Worm (Caenorhabditis elegans): ENCODE measurements around the gene lev-9.

Gene lev-9

DNA sequence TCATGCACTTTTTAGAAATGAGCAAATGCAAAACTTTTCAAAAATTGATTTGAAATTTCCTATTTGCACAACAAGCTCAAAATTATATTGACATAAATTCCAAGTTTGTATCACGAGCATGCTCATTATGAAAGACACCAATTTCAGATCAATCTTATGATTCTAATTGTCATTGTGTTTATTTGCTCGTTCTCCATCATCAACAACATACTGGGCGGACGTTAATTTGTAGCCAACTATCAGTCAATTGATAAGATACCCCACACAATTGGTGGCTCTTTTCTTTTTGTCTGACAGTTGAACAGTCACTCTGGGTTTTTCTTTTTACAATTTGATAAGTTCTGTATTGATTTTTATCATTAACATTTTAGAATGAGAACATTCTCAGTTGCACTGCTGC is 19.8 kb downstream of the lev-9 start, which contains the start of gene lro-1 (continued):
- TF ChIP-seq ces-1 (GFP tag; optimal IDR thresholded peaks at IDR 0.05) (no peak), T26A8.4 (GFP tag; IDR thresholded peaks at IDR 0.05) (0 out of 2 replicates have a peak, but pooled peaks have one; percentile 11), Y5F2A.4 (GFP tag; optimal IDR thresholded peaks at IDR 0.05) (no peak), ama-1 (optimal IDR thresholded peaks at IDR 0.05) (no peak), T20F7.1 (GFP tag; optimal IDR thresholded peaks at IDR 0.05) (peak; percentile 56), lim-7 (GFP tag; IDR thresholded peaks at IDR 0.05) (no peak), dmd-6 (GFP tag; IDR thresholded peaks at IDR 0.05) (peak; percentile 90), lir-3 (tag; optimal IDR thresholded peaks at IDR 0.05) (no peak), D1046.2 (GFP tag; IDR thresholded peaks at IDR 0.05) (no peak), aha-1 (tag) (peak; percentile 10), duxl-1 (tag; optimal IDR thresholded peaks at IDR 0.05; ENCODE audit: poor library complexity) (no peak), daf-19 (GFP tag; conservative IDR thresholded peaks at IDR 0.05) (no peak), set-16 (GFP tag; IDR thresholded peaks at IDR 0.05) (no peak), nhr-237 (tag; optimal IDR thresholded peaks at IDR 0.05) (no peak), nhr-76 (tag; optimal IDR thresholded peaks at IDR 0.05) (no peak), Y75B8A.6 (GFP tag; IDR thresholded peaks at IDR 0.05) (no peak), attf-4 (tag; optimal IDR thresholded peaks at IDR 0.05) (no peak), ceh-32 (tag; optimal IDR thresholded peaks at IDR 0.05; ENCODE audit: poor library complexity) (no peak), zip-2 (tag; optimal IDR thresholded peaks at IDR 0.05) (no peak), nhr-48 (tag; optimal IDR thresholded peaks at IDR 0.05) (peak; percentile 54), nhr-6 (tag; optimal IDR thresholded peaks at IDR 0.05) (no peak), ZK546.5 (tag; optimal IDR thresholded peaks at IDR 0.05) (no peak), hlh-30 (tag; optimal IDR thresholded peaks at IDR 0.05; ENCODE audit: insufficient read depth) (peak; percentile 76), mdt-29 (GFP tag; IDR thresholded peaks at IDR 0.05) (0 out of 2 replicates have a peak, but pooled peaks have one; percentile 15), unc-130 (GFP tag; optimal IDR thresholded peaks at IDR 0.05) (no peak), tra-1 (GFP tag; IDR thresholded peaks at IDR 0.05) (0 out of 2 replicates have a peak, but pooled peaks have one; percentile 49), lsy-2 (tag; optimal IDR thresholded peaks at IDR 0.05) (peak in 1 of 2 experiments; percentile 17), dve-1 (tag; optimal IDR thresholded peaks at IDR 0.05; ENCODE audit: insufficient read depth) (peak; percentile 94), Y48G9A.11 (GFP tag; IDR thresholded peaks at IDR 0.05) (no peak), hif-1 (tag; optimal IDR thresholded peaks at IDR 0.05) (peak in 1 of 2 experiments; percentile 49), daf-8 (GFP tag; IDR thresholded peaks at IDR 0.05) (no peak), F49E8.2 (tag; optimal IDR thresholded peaks at IDR 0.05; ENCODE audit: borderline replicate concordance) (no peak), arid-1 (GFP tag; conservative IDR thresholded peaks at IDR 0.05) (no peak), nhr-11 (tag; optimal IDR thresholded peaks at IDR 0.05) (no peak), F10B5.3 (tag; optimal IDR thresholded peaks at IDR 0.05) (no peak), nhr-10 (tag; optimal IDR thresholded peaks at IDR 0.05) (peak; percentile 30), cey-2 (tag; optimal IDR thresholded peaks at IDR 0.05; ENCODE audit: borderline replicate concordance, insufficient read depth) (no peak), ztf-7 (tag; optimal IDR thresholded peaks at IDR 0.05) (peak; percentile 50), nhr-28 (tag; optimal IDR thresholded peaks at IDR 0.05) (peak; percentile 94), pha-4 (GFP tag; IDR thresholded peaks at IDR 0.05) (no peak), pha-4 (tag; optimal IDR thresholded peaks at IDR 0.05) (no peak), rbr-2 (tag; optimal IDR thresholded peaks at IDR 0.05) (no peak), dmd-9 (GFP tag; IDR thresholded peaks at IDR 0.05) (no peak), ceh-20 (GFP tag; IDR thresholded peaks at IDR 0.05) (no peak), pqm-1 (tag; optimal IDR thresholded peaks at IDR 0.05) (peak; percentile 93), zag-1 (tag; optimal IDR thresholded peaks at IDR 0.05) (no peak), mxl-3 (GFP tag; optimal IDR thresholded peaks at IDR 0.05) (no peak), nhr-102 (tag; optimal IDR thresholded peaks at IDR 0.05) (peak; percentile 37), php-3 (GFP tag; IDR thresholded peaks at IDR 0.05) (peak; percentile 88), hlh-11 (tag; optimal IDR thresholded peaks at IDR 0.05) (peak; percentile 89), madf-5 (GFP tag; IDR thresholded peaks at IDR 0.05) (no peak), nhr-77 (tag; optimal IDR thresholded peaks at IDR 0.05) (peak; percentile 70)
